Worm (Caenorhabditis elegans): ENCODE data around the gene lem-4.

- TF ChIP-seq lsy-2 (tag; optimal IDR thresholded peaks at IDR 0.05) = peak in 1 of 2 experiments; percentile 22
- TF ChIP-seq unc-39 (tag; optimal IDR thresholded peaks at IDR 0.05) = no peak
- no peak for TF ChIP-seq alr-1 (tag; optimal IDR thresholded peaks at IDR 0.05)
- no peak for TF ChIP-seq blmp-1 (tag; optimal IDR thresholded peaks at IDR 0.05; ENCODE audit: insufficient read depth)
- TF ChIP-seq mab-5 (tag; optimal IDR thresholded peaks at IDR 0.05) = no peak
- TF ChIP-seq fos-1 (tag; optimal IDR thresholded peaks at IDR 0.05) = peak; percentile 49
Observed at ce11 chrIV:842630-843029, 11.9 kb downstream of the lem-4 start.
